Fruit fly (Drosophila melanogaster): ENCODE measurements around the gene rux.
A peak's percentile ranks its signal among the peaks of the same experiment; 100 is the strongest.

rux gene

dm6 chrX:6031692-6032091, 5.9 kb downstream of the rux start (continued):
- TF ChIP-seq CG10147 (GFP tag; optimal IDR thresholded peaks at IDR 0.05) = peak; percentile 46
- TF ChIP-seq pros (GFP tag; optimal IDR thresholded peaks at IDR 0.05) = peak; percentile 16
- TF ChIP-seq seq (GFP tag; IDR thresholded peaks at IDR 0.05) = 0 out of 2 replicates have a peak, but pooled peaks have one; percentile 32
- peak; percentile 67; the same call in 2 of the 3 replicates for TF ChIP-seq H15 (GFP tag; IDR thresholded peaks at IDR 0.05)
- TF ChIP-seq NC2β (GFP tag; optimal IDR thresholded peaks at IDR 0.05) = peak; percentile 74
- TF ChIP-seq gfzf (GFP tag; optimal IDR thresholded peaks at IDR 0.05) = no peak
- peak; percentile 65 for TF ChIP-seq CG13624 (GFP tag; optimal IDR thresholded peaks at IDR 0.05)
- TF ChIP-seq CG12219 (GFP tag; optimal IDR thresholded peaks at IDR 0.05) = peak; percentile 78
- TF ChIP-seq h (optimal IDR thresholded peaks at IDR 0.05) = no peak
- no peak for TF ChIP-seq vfl (GFP tag; optimal IDR thresholded peaks at IDR 0.05)
- TF ChIP-seq HmgZ (tag; optimal IDR thresholded peaks at IDR 0.05) = peak; percentile 68
- peak; percentile 85 for TF ChIP-seq pnt (GFP tag; optimal IDR thresholded peaks at IDR 0.05)
- no peak for TF ChIP-seq bowl (GFP tag; IDR thresholded peaks at IDR 0.05)
- TF ChIP-seq CrebB (tag; optimal IDR thresholded peaks at IDR 0.05) = peak; percentile 71
- TF ChIP-seq Ptx1 (GFP tag; IDR thresholded peaks at IDR 0.05) = peak; percentile 80
- TF ChIP-seq Rx (GFP tag; IDR thresholded peaks at IDR 0.05) = peak; percentile 48; the same call in 1 of the 2 replicates
- TF ChIP-seq CG13296 (GFP tag; optimal IDR thresholded peaks at IDR 0.05) = peak; percentile 73
- no peak for TF ChIP-seq Opbp (GFP tag; IDR thresholded peaks at IDR 0.05; ENCODE audit: partially characterized antibody)
- peak; percentile 21 for TF ChIP-seq p53 (GFP tag; optimal IDR thresholded peaks at IDR 0.05)
- no peak for TF ChIP-seq CG3838 (GFP tag; optimal IDR thresholded peaks at IDR 0.05)
- peak; percentile 51 for TF ChIP-seq Bteb2 (GFP tag; optimal IDR thresholded peaks at IDR 0.05)
- TF ChIP-seq CG11696 (GFP tag; IDR thresholded peaks at IDR 0.05) = 0 out of 2 replicates have a peak, but pooled peaks have one; percentile 38
- TF ChIP-seq CG33557 (GFP tag; optimal IDR thresholded peaks at IDR 0.05) = peak; percentile 77
- TF ChIP-seq sens (GFP tag) = peak; percentile 97
- peak; percentile 57 for TF ChIP-seq CG5953 (GFP tag; IDR thresholded peaks at IDR 0.05)
- peak; percentile 44; the same call in 2 of the 4 replicates for TF ChIP-seq Gug (GFP tag; IDR thresholded peaks at IDR 0.05)
- TF ChIP-seq corto (GFP tag; optimal IDR thresholded peaks at IDR 0.05) = no peak
- peak; percentile 77 for TF ChIP-seq Xbp1 (GFP tag; optimal IDR thresholded peaks at IDR 0.05)
- TF ChIP-seq CkIIα-i1 (GFP tag; IDR thresholded peaks at IDR 0.05) = no peak
- no peak for TF ChIP-seq hkb (optimal IDR thresholded peaks at IDR 0.05)
- TF ChIP-seq hkb (GFP tag; IDR thresholded peaks at IDR 0.05) = peak; percentile 83
- TF ChIP-seq ac (GFP tag; optimal IDR thresholded peaks at IDR 0.05) = peak; percentile 63
- TF ChIP-seq CG7928 (GFP tag; optimal IDR thresholded peaks at IDR 0.05) = no peak
- peak; percentile 55 for TF ChIP-seq CG15514 (GFP tag; optimal IDR thresholded peaks at IDR 0.05)
- peak; percentile 50 for TF ChIP-seq CG10431 (GFP tag; optimal IDR thresholded peaks at IDR 0.05)
- no peak for TF ChIP-seq inv (GFP tag; IDR thresholded peaks at IDR 0.05; ENCODE audit: partially characterized antibody)
- TF ChIP-seq sens-2 (GFP tag; IDR thresholded peaks at IDR 0.05) = peak; percentile 67
- TF ChIP-seq Awh (GFP tag; IDR thresholded peaks at IDR 0.05) = peak; percentile 76
- no peak for TF ChIP-seq bbx (GFP tag; IDR thresholded peaks at IDR 0.05; ENCODE audit: partially characterized antibody)
- peak; percentile 24 for TF ChIP-seq CTCF (GFP tag; optimal IDR thresholded peaks at IDR 0.05)
- no peak for TF ChIP-seq CG42726 (GFP tag; IDR thresholded peaks at IDR 0.05; ENCODE audit: partially characterized antibody)
- peak; percentile 25 for TF ChIP-seq CG31388 (GFP tag; optimal IDR thresholded peaks at IDR 0.05)
- TF ChIP-seq CG15269 (tag; optimal IDR thresholded peaks at IDR 0.05) = peak; percentile 76
- TF ChIP-seq lilli (GFP tag; optimal IDR thresholded peaks at IDR 0.05) = peak; percentile 74
- peak; percentile 28 for TF ChIP-seq CG12236 (GFP tag; optimal IDR thresholded peaks at IDR 0.05)
- TF ChIP-seq ranshi (GFP tag; IDR thresholded peaks at IDR 0.05) = peak; percentile 76
- TF ChIP-seq odd (GFP tag; optimal IDR thresholded peaks at IDR 0.05) = peak; percentile 79
- peak; percentile 74 for TF ChIP-seq CG1233 (GFP tag; optimal IDR thresholded peaks at IDR 0.05)
- TF ChIP-seq CG2199 (GFP tag; IDR thresholded peaks at IDR 0.05) = no peak
- TF ChIP-seq NfI (GFP tag; optimal IDR thresholded peaks at IDR 0.05) = peak; percentile 60
- peak; percentile 64 for TF ChIP-seq CG12071 (GFP tag; optimal IDR thresholded peaks at IDR 0.05)
- peak; percentile 69 for TF ChIP-seq CG31441 (GFP tag; IDR thresholded peaks at IDR 0.05)

Data from whole organism, embryonic.